Worm (Caenorhabditis elegans) whole organism, L4/young adult: ENCODE measurements around the gene C17F4.3.
"Not testable (repeated sequence)": the region's sequence is repeated elsewhere in the genome, so short reads cannot be mapped to it uniquely, and the experiment has no call there.

Experiments
- W03F9.2 ChIP-seq: fragments of 150-350 bp; optimal IDR thresholded peaks from 2 replicates; lab custom pipeline; 2014; ENCODE audit warnings: missing biosample characterization, missing genetic modification characterization
- dao-5 ChIP-seq: sonication (generic microtip); optimal IDR thresholded peaks from 2 replicates; lab custom pipeline; 2016; ENCODE audit warnings: missing genotype, missing genetic modification characterization, moderate library complexity, missing compliant biosample characterization
- him-1 ChIP-seq: sonication (generic microtip); optimal IDR thresholded peaks from 2 replicates; lab custom pipeline; 2016; ENCODE audit warnings: missing genotype, missing genetic modification reagents, missing genetic modification characterization, missing compliant biosample characterization

Gene C17F4.3

ce11 chrII:3240207-3240606 is at the start of gene C17F4.3:
Gene C17F4.3 (plus strand): TSS chrII:3240507.
- TF ChIP-seq him-1 (tag; lab: Kevin White, UChicago): no peak
- no peak for TF ChIP-seq W03F9.2 (tag; lab: Kevin White, UChicago)
- no peak for TF ChIP-seq dao-5 (tag; lab: Kevin White, UChicago)

- not testable (repeated sequence) for TF ChIP-seq dao-5, W03F9.2, him-1 (tag; lab: Kevin White, UChicago)
Observed at ce11 chrII:3191544-3191943, 48.8 kb upstream of the C17F4.3 start, which contains the start of gene Y27F2A.9. Gene Y27F2A.9 (minus strand): TSS chrII:3191644.

ce11 chrII:3195739-3196138 is 44.6 kb upstream of the C17F4.3 start:
- TF ChIP-seq W03F9.2 (tag; lab: Kevin White, UChicago): no peak
- no peak for TF ChIP-seq dao-5 (tag; lab: Kevin White, UChicago)
- no peak for TF ChIP-seq him-1 (tag; lab: Kevin White, UChicago)

ce11 chrII:3196966-3197365 is 43.3 kb upstream of the C17F4.3 start, which contains the start of gene gcy-15:
Gene gcy-15 (minus strand): TSS chrII:3197066.
- TF ChIP-seq dao-5 (tag; lab: Kevin White, UChicago): no peak
- TF ChIP-seq him-1 (tag; lab: Kevin White, UChicago): no peak
- TF ChIP-seq W03F9.2 (tag; lab: Kevin White, UChicago): no peak

ce11 chrII:3198998-3199397 is 41.3 kb upstream of the C17F4.3 start, which contains the start of gene sri-51:
Gene sri-51 (minus strand): TSS chrII:3199098.
- TF ChIP-seq W03F9.2 (tag; lab: Kevin White, UChicago) (no peak), dao-5 (tag; lab: Kevin White, UChicago) (no peak), him-1 (tag; lab: Kevin White, UChicago) (no peak)

ce11 chrII:3201242-3201641 is 39.1 kb upstream of the C17F4.3 start, which contains the start of gene sri-48:
Gene sri-48 (minus strand): TSS chrII:3201342.
- not testable (repeated sequence) for TF ChIP-seq W03F9.2, him-1, dao-5 (tag; lab: Kevin White, UChicago)

- TF ChIP-seq him-1 (tag; lab: Kevin White, UChicago) (no peak), dao-5 (tag; lab: Kevin White, UChicago) (no peak), W03F9.2 (tag; lab: Kevin White, UChicago) (no peak)
Observed at ce11 chrII:3202519-3202918, 37.8 kb upstream of the C17F4.3 start, which contains the start of gene sri-53. Gene sri-53 (minus strand): TSS chrII:3202619.

ce11 chrII:3203415-3203814 is 36.9 kb upstream of the C17F4.3 start, which contains the start of gene sri-50:
Gene sri-50 (plus strand): TSS chrII:3203715.
- TF ChIP-seq W03F9.2 (tag; lab: Kevin White, UChicago): no peak
- no peak for TF ChIP-seq dao-5 (tag; lab: Kevin White, UChicago)
- TF ChIP-seq him-1 (tag; lab: Kevin White, UChicago): no peak

- TF ChIP-seq him-1 (tag; lab: Kevin White, UChicago) (no peak), W03F9.2 (tag; lab: Kevin White, UChicago) (no peak), dao-5 (tag; lab: Kevin White, UChicago) (no peak)
Observed at ce11 chrII:3206423-3206989, 33.8 kb upstream of the C17F4.3 start, which contains the start of the genes ZC239.20 and ZC239.21. Gene ZC239.20 (minus strand): TSS chrII:3206523. Gene ZC239.21 (plus strand): TSS chrII:3206939.

- TF ChIP-seq W03F9.2 (tag; lab: Kevin White, UChicago): no peak
- TF ChIP-seq him-1 (tag; lab: Kevin White, UChicago): no peak
- no peak for TF ChIP-seq dao-5 (tag; lab: Kevin White, UChicago)
Observed at ce11 chrII:3208679-3209078, 31.6 kb upstream of the C17F4.3 start, which contains the start of gene sdz-35. Gene sdz-35 (minus strand): TSS chrII:3208779.

- TF ChIP-seq him-1 (tag; lab: Kevin White, UChicago) (no peak), dao-5 (tag; lab: Kevin White, UChicago) (no peak), W03F9.2 (tag; lab: Kevin White, UChicago) (no peak)
Observed at ce11 chrII:3209251-3209650, 31.1 kb upstream of the C17F4.3 start, which contains the start of gene ZC239.6. Gene ZC239.6 (plus strand): TSS chrII:3209631.

- TF ChIP-seq dao-5 (tag; lab: Kevin White, UChicago) (no peak), W03F9.2 (tag; lab: Kevin White, UChicago) (no peak), him-1 (tag; lab: Kevin White, UChicago) (no peak)
Observed at ce11 chrII:3210365-3210764, 29.9 kb upstream of the C17F4.3 start, which contains the start of gene ZC239.5. Gene ZC239.5 (plus strand): TSS chrII:3210665.

- no peak for TF ChIP-seq dao-5 (tag; lab: Kevin White, UChicago)
- TF ChIP-seq W03F9.2 (tag; lab: Kevin White, UChicago): no peak
- TF ChIP-seq him-1 (tag; lab: Kevin White, UChicago): no peak
Observed at ce11 chrII:3213898-3214297, 26.4 kb upstream of the C17F4.3 start, which contains the start of gene ZC239.4. Gene ZC239.4 (plus strand): TSS chrII:3214198.
